Fruit fly (Drosophila melanogaster): Measurements from ENCODE around the gene CG3108.
A peak's percentile ranks its signal among the peaks of the same experiment; 100 is the strongest.

Gene CG3108

dm6 chrX:5789187-5789586 is 7.8 kb upstream of the CG3108 start, which contains the start of gene CG15767:
TSS of gene CG15767 (plus strand) at chrX:5789487.
- TF ChIP-seq Sox15 (GFP tag; optimal IDR thresholded peaks at IDR 0.05) (no peak), Met (GFP tag; optimal IDR thresholded peaks at IDR 0.05) (no peak), dac (GFP tag; optimal IDR thresholded peaks at IDR 0.05) (no peak), Lpt (GFP tag; optimal IDR thresholded peaks at IDR 0.05) (no peak), dsx (GFP tag; optimal IDR thresholded peaks at IDR 0.05; ENCODE audit: poor library complexity, severe bottlenecking) (no peak), achi (GFP tag; optimal IDR thresholded peaks at IDR 0.05) (no peak), spab (GFP tag; optimal IDR thresholded peaks at IDR 0.05) (no peak), vri (GFP tag; optimal IDR thresholded peaks at IDR 0.05) (no peak), CG1621 (tag; optimal IDR thresholded peaks at IDR 0.05) (no peak), fd85E (GFP tag; optimal IDR thresholded peaks at IDR 0.05) (no peak)

dm6 chrX:5786559-5786958 is 5.1 kb upstream of the CG3108 start:
- TF ChIP-seq acj6 (GFP tag; optimal IDR thresholded peaks at IDR 0.05) (peak; percentile 70), Smox (GFP tag; optimal IDR thresholded peaks at IDR 0.05) (peak; percentile 71), OdsH (GFP tag; optimal IDR thresholded peaks at IDR 0.05) (peak; percentile 79), Gug (GFP tag; IDR thresholded peaks at IDR 0.05) (peak; percentile 63), CG8319 (GFP tag; optimal IDR thresholded peaks at IDR 0.05) (no peak), fkh (GFP tag; optimal IDR thresholded peaks at IDR 0.05) (no peak), fd59A (GFP tag; optimal IDR thresholded peaks at IDR 0.05) (peak; percentile 34), Eip75B (GFP tag; optimal IDR thresholded peaks at IDR 0.05) (peak; percentile 64), ss (GFP tag; optimal IDR thresholded peaks at IDR 0.05) (no peak), fd85E (GFP tag; optimal IDR thresholded peaks at IDR 0.05) (no peak), vri (GFP tag; optimal IDR thresholded peaks at IDR 0.05) (peak; percentile 72), CG9139 (GFP tag; optimal IDR thresholded peaks at IDR 0.05) (no peak), Hr38 (GFP tag; optimal IDR thresholded peaks at IDR 0.05) (no peak), eg (GFP tag; IDR thresholded peaks at IDR 0.05) (peak; percentile 75; the same call in 2 of the 3 replicates), pdm3 (GFP tag; optimal IDR thresholded peaks at IDR 0.05) (peak; percentile 82), CG10669 (GFP tag; optimal IDR thresholded peaks at IDR 0.05) (no peak), esn (GFP tag; optimal IDR thresholded peaks at IDR 0.05) (peak; percentile 77), CG34406 (GFP tag; optimal IDR thresholded peaks at IDR 0.05) (peak; percentile 62), CG16779 (tag; optimal IDR thresholded peaks at IDR 0.05) (no peak), CG6276 (GFP tag; optimal IDR thresholded peaks at IDR 0.05) (no peak), CG4318 (GFP tag; optimal IDR thresholded peaks at IDR 0.05) (peak; percentile 65), Eip93F (GFP tag; optimal IDR thresholded peaks at IDR 0.05) (peak; percentile 11), net (GFP tag; optimal IDR thresholded peaks at IDR 0.05) (peak; percentile 78), spab (GFP tag; optimal IDR thresholded peaks at IDR 0.05) (no peak), CG8632 (GFP tag; optimal IDR thresholded peaks at IDR 0.05) (no peak), dac (GFP tag; optimal IDR thresholded peaks at IDR 0.05) (peak; percentile 62), dsx (GFP tag; optimal IDR thresholded peaks at IDR 0.05; ENCODE audit: poor library complexity, severe bottlenecking) (no peak), CG7368 (GFP tag; optimal IDR thresholded peaks at IDR 0.05) (no peak), salr (GFP tag; optimal IDR thresholded peaks at IDR 0.05) (peak in 1 of 2 experiments; percentile 75), Hr4 (GFP tag; optimal IDR thresholded peaks at IDR 0.05) (peak; percentile 88), CG1621 (tag; optimal IDR thresholded peaks at IDR 0.05) (no peak), CG15336 (GFP tag; IDR thresholded peaks at IDR 0.05) (peak; percentile 93), Sox15 (GFP tag; optimal IDR thresholded peaks at IDR 0.05) (peak; percentile 32), topi (GFP tag; optimal IDR thresholded peaks at IDR 0.05) (no peak), Ets21C (GFP tag; optimal IDR thresholded peaks at IDR 0.05) (peak; percentile 4), CG3919 (GFP tag; optimal IDR thresholded peaks at IDR 0.05) (no peak), Lpt (GFP tag; optimal IDR thresholded peaks at IDR 0.05) (peak; percentile 82), svp (GFP tag) (peak; percentile 71), CG8119 (GFP tag; IDR thresholded peaks at IDR 0.05) (peak; percentile 93), CG6854 (GFP tag; optimal IDR thresholded peaks at IDR 0.05) (no peak), CG11762 (GFP tag; optimal IDR thresholded peaks at IDR 0.05; ENCODE audit: insufficient read depth) (no peak), CG10631 (GFP tag; optimal IDR thresholded peaks at IDR 0.05) (peak; percentile 67), CG11902 (GFP tag; optimal IDR thresholded peaks at IDR 0.05) (no peak), Eip78C (GFP tag) (peak; percentile 89), CG31627 (GFP tag; optimal IDR thresholded peaks at IDR 0.05) (peak; percentile 54), Blimp-1 (GFP tag; optimal IDR thresholded peaks at IDR 0.05) (no peak), achi (GFP tag; optimal IDR thresholded peaks at IDR 0.05) (peak; percentile 79), Sox102F (GFP tag; optimal IDR thresholded peaks at IDR 0.05) (peak; percentile 78)
